Fruit fly (Drosophila melanogaster) whole organism, pupa: ENCODE measurements around the gene Cp15.

ENCODE experiments used
- CG10348 ChIP-seq: fragments of 200-800 bp; sonication (Bioruptor generic); IDR thresholded peaks from 2 replicates; pipeline ENCODE4 v1.3.6; 2022; ENCODE audit warnings: missing biosample characterization, missing genetic modification characterization
- CG4496 ChIP-seq: fragments of 200-800 bp; sonication (Bioruptor generic); IDR thresholded peaks from 3 replicates; pipeline ENCODE4 v1.3.6; 2022; ENCODE audit warnings: missing biosample characterization, missing genetic modification characterization
- Snoo ChIP-seq: fragments of 200-800 bp; sonication (Bioruptor generic); optimal IDR thresholded peaks from 3 replicates; lab custom pipeline; 2017; ENCODE audit warnings: missing biosample characterization, mild to moderate bottlenecking, missing genetic modification characterization, inconsistent platforms
- rn ChIP-seq: fragments of 200-800 bp; sonication (Bioruptor generic); IDR thresholded peaks from 2 replicates; pipeline ENCODE4 v1.3.6; 2022; ENCODE audit warnings: missing biosample characterization, missing genetic modification characterization

DNA sequence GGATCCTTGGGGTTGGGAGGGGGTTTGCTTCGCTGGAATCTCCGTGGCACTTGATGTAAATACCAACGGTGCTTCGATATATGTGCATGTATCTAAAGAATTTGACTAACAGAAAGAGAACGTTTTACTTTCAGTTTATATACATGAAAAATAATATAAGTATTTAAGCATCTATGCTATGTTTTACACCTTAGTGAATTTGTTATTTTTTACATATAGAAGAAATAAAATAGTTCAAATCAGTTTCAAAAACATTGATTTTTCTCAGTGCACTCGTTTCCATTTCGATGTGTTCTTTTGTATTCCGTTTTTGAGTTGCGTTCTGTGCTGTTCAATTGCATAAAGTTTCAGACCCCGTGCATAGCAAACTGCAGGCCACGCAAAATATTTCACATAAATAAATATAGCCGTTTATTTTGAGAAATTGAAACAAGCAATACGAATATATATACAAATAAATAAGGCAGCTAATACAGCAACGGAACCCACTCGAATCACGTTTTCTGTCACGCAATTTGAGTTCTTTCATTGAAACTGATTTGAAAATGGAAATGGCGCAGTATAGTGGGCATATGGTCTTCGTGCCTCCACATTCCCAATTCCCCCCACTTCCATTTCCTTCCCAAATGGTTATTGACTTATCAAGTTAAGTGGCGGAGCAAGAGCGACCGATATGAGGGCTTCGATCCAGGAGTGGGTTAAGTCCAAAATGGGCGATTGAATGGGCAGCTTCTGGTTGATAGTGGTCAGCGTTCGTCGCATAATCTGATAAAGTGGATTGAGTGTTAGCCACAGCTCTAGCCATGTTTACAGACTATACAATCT, 45.5 kb upstream of the Cp15 start:
- TF ChIP-seq CG4496 (GFP tag; lab: Robert Waterston, UW): peak; percentile 48; the same call in 1 of the 3 replicates
- no peak for TF ChIP-seq Snoo (tag; lab: Kevin White, UChicago)
- no peak for TF ChIP-seq rn
- no peak for TF ChIP-seq CG10348 (GFP tag; lab: Robert Waterston, UW)
